Fruit fly (Drosophila melanogaster): Measurements from ENCODE around the gene MCU.

dm6 chr3L:6603266-6603734 lies 52.8 kb downstream of the MCU start, which contains the start of the genes ndl and Rexo5:
- TF ChIP-seq CG33017 (tag; optimal IDR thresholded peaks at IDR 0.05) (no peak), pad (GFP tag; optimal IDR thresholded peaks at IDR 0.05) (no peak), Hr96 (GFP tag; optimal IDR thresholded peaks at IDR 0.05) (no peak), CG5204 (GFP tag; optimal IDR thresholded peaks at IDR 0.05) (no peak), tj (GFP tag; optimal IDR thresholded peaks at IDR 0.05) (peak; percentile 85), bab1 (GFP tag; optimal IDR thresholded peaks at IDR 0.05) (peak; percentile 12), kay (GFP tag; ENCODE audit: borderline replicate concordance) (no peak), CG12768 (GFP tag; optimal IDR thresholded peaks at IDR 0.05) (no peak), cnc (optimal IDR thresholded peaks at IDR 0.05) (no peak)
